Fruit fly (Drosophila melanogaster): ENCODE results near the gene p.

The p gene

DNA sequence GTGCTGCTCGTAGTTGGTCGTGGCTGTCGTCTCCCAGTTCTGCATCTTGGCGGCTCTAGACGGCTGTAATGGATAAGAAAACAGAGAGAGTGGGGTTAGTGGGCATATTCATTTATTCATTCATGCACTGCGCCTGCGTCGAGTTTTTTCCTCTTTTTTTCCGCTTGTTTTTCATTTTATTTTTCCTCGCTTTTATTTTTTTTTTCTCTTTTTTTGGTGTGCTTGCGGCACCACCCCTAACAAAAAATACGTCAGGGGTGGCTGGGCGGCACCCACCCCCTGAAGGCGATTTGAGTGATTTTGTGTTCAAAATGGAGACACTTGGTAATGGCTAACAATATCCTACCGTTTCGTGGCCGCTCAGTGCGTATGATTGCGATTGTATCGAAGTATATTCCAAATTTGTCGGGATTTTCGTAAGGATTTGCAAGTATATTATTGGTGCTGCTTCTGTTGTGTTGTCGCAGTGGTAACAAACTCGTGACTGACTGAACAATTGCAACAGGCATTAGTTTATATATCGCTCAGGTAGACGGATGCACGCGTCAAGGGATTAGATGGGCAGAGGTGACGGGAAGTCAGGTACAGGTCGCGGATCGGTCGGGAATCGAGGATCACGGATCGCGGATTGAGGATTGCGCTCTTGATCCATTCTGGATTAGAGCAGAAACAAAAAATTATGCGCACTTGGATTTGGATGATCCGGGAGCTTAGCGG, 23.8 kb upstream of the p start (continued):
- TF ChIP-seq YL-1 (GFP tag; optimal IDR thresholded peaks at IDR 0.05) = no peak
- no peak for TF ChIP-seq pho (GFP tag; optimal IDR thresholded peaks at IDR 0.05)
- TF ChIP-seq Hey (tag; optimal IDR thresholded peaks at IDR 0.05) = no peak
- no peak for TF ChIP-seq stwl (tag; optimal IDR thresholded peaks at IDR 0.05)
- peak; percentile 78 for TF ChIP-seq Atf6 (GFP tag; IDR thresholded peaks at IDR 0.05)
- no peak for TF ChIP-seq crc (GFP tag; optimal IDR thresholded peaks at IDR 0.05)
- no peak for TF ChIP-seq D (optimal IDR thresholded peaks at IDR 0.05)
- TF ChIP-seq D (GFP tag; optimal IDR thresholded peaks at IDR 0.05) = no peak
- TF ChIP-seq Pdp1 (GFP tag; optimal IDR thresholded peaks at IDR 0.05) = no peak
- no peak for TF ChIP-seq twi (tag; optimal IDR thresholded peaks at IDR 0.05)
- TF ChIP-seq CG12942 (GFP tag; optimal IDR thresholded peaks at IDR 0.05) = no peak
- peak; percentile 62 for TF ChIP-seq Fer3 (tag; optimal IDR thresholded peaks at IDR 0.05)
- no peak for TF ChIP-seq luna (GFP tag; optimal IDR thresholded peaks at IDR 0.05)
- TF ChIP-seq CG7839 (tag; optimal IDR thresholded peaks at IDR 0.05) = no peak
- peak; percentile 20; the same call in 1 of the 2 replicates for TF ChIP-seq CG10321 (GFP tag; IDR thresholded peaks at IDR 0.05)
- TF ChIP-seq p53 (GFP tag; optimal IDR thresholded peaks at IDR 0.05) = no peak
- no peak for TF ChIP-seq CG9215 (GFP tag; IDR thresholded peaks at IDR 0.05)
- TF ChIP-seq sd (tag; optimal IDR thresholded peaks at IDR 0.05) = no peak
- no peak for TF ChIP-seq Six4 (GFP tag; optimal IDR thresholded peaks at IDR 0.05)
- no peak for TF ChIP-seq CG17612 (GFP tag; IDR thresholded peaks at IDR 0.05)
- no peak for TF ChIP-seq org-1 (GFP tag; optimal IDR thresholded peaks at IDR 0.05)
- TF ChIP-seq D19A (tag; optimal IDR thresholded peaks at IDR 0.05) = no peak
- TF ChIP-seq H2.0 (GFP tag; IDR thresholded peaks at IDR 0.05) = no peak
- no peak for TF ChIP-seq maf-S (GFP tag; optimal IDR thresholded peaks at IDR 0.05)
- no peak for TF ChIP-seq dmrt11E (tag; optimal IDR thresholded peaks at IDR 0.05)
- no peak for TF ChIP-seq nmo (GFP tag; optimal IDR thresholded peaks at IDR 0.05)
- TF ChIP-seq CG11560 (tag; IDR thresholded peaks at IDR 0.05) = no peak
- TF ChIP-seq CG18764 (GFP tag; optimal IDR thresholded peaks at IDR 0.05) = no peak
- peak; percentile 77 for TF ChIP-seq CG6854 (GFP tag; optimal IDR thresholded peaks at IDR 0.05)
- TF ChIP-seq sug (tag; optimal IDR thresholded peaks at IDR 0.05) = no peak
- TF ChIP-seq grn (GFP tag; optimal IDR thresholded peaks at IDR 0.05) = no peak
- no peak for TF ChIP-seq CG17829 (tag; optimal IDR thresholded peaks at IDR 0.05)
- no peak for TF ChIP-seq CG10979 (tag; optimal IDR thresholded peaks at IDR 0.05)
- no peak for TF ChIP-seq Taf1 (GFP tag; IDR thresholded peaks at IDR 0.05)
- no peak for TF ChIP-seq Nf-YA (GFP tag; IDR thresholded peaks at IDR 0.05)
- TF ChIP-seq Hand (GFP tag; optimal IDR thresholded peaks at IDR 0.05) = peak; percentile 91
- no peak for TF ChIP-seq Sox102F (GFP tag; optimal IDR thresholded peaks at IDR 0.05)
- no peak for TF ChIP-seq ham (GFP tag; IDR thresholded peaks at IDR 0.05)
- TF ChIP-seq Antp (GFP tag; optimal IDR thresholded peaks at IDR 0.05) = no peak
- no peak for TF ChIP-seq HLH3B (GFP tag; IDR thresholded peaks at IDR 0.05)
- peak; percentile 66; the same call in 1 of the 2 replicates for TF ChIP-seq Rfx (GFP tag; IDR thresholded peaks at IDR 0.05)
- TF ChIP-seq CG13123 (GFP tag; optimal IDR thresholded peaks at IDR 0.05) = no peak
- TF ChIP-seq so (GFP tag; IDR thresholded peaks at IDR 0.05) = peak; percentile 67; the same call in 1 of the 3 replicates
- TF ChIP-seq pzg (GFP tag; optimal IDR thresholded peaks at IDR 0.05) = no peak
- TF ChIP-seq slou (GFP tag; optimal IDR thresholded peaks at IDR 0.05) = no peak
- TF ChIP-seq sima (GFP tag; optimal IDR thresholded peaks at IDR 0.05) = no peak
- 0 out of 2 replicates have a peak, but pooled peaks have one; percentile 18 for TF ChIP-seq Oaz (GFP tag; IDR thresholded peaks at IDR 0.05)
- no peak for TF ChIP-seq B-H1 (GFP tag; IDR thresholded peaks at IDR 0.05)
- TF ChIP-seq Eip74EF (GFP tag; optimal IDR thresholded peaks at IDR 0.05) = no peak
- TF ChIP-seq Mad (GFP tag; optimal IDR thresholded peaks at IDR 0.05) = no peak
- TF ChIP-seq kay (GFP tag; optimal IDR thresholded peaks at IDR 0.05) = no peak

Data from whole organism, embryonic.